Fruit fly (Drosophila melanogaster) whole organism, prepupa: ENCODE results near the gene term.
A peak's percentile ranks its signal among the peaks of the same experiment; 100 is the strongest.

Experiments
- CG8119 ChIP-seq: fragments of 200-800 bp; sonication (Bioruptor generic); IDR thresholded peaks from 3 replicates; pipeline ENCODE4 v1.3.6; 2022; ENCODE audit warnings: missing biosample characterization, missing genetic modification characterization
- Ets21C ChIP-seq: fragments of 200-800 bp; sonication (Bioruptor generic); optimal IDR thresholded peaks from 3 replicates; lab custom pipeline; 2016; ENCODE audit warnings: missing biosample characterization, missing genetic modification characterization

The term gene

dm6 chr3L:18559958-18560357 lies 33.6 kb downstream of the term start, which contains the start of gene AstC-R1:
AstC-R1 (plus strand) TSS chr3L:18560258.
- TF ChIP-seq CG8119 (GFP tag; lab: Robert Waterston, UW): peak; percentile 34; the same call in 1 of the 3 replicates
- TF ChIP-seq Ets21C (GFP tag; lab: Kevin White, UChicago): no peak
